Fruit fly (Drosophila melanogaster) whole organism, wandering third instar larva: Measurements from ENCODE around the gene Gyc89Db.
A peak's percentile ranks its signal among the peaks of the same experiment; 100 is the strongest.

Source experiments
- Abd-B ChIP-seq: fragments of >200 bp; optimal IDR thresholded peaks from 2 replicates; lab custom pipeline; 2017; ENCODE audit warnings: missing biosample characterization, missing genetic modification characterization
- CG9705 ChIP-seq: fragments of 200-800 bp; sonication (Bioruptor generic); optimal IDR thresholded peaks from 2 replicates; lab custom pipeline; 2018; ENCODE audit warnings: missing biosample characterization, mild to moderate bottlenecking, missing genetic modification characterization
- CrebA ChIP-seq: fragments of 200-800 bp; sonication (Bioruptor generic); optimal IDR thresholded peaks from 2 replicates; lab custom pipeline; 2016; ENCODE audit warnings: missing biosample characterization, mild to moderate bottlenecking, missing genetic modification characterization, borderline replicate concordance
- Dfd ChIP-seq: fragments of >200 bp; optimal IDR thresholded peaks from 2 replicates; lab custom pipeline; 2017; ENCODE audit warnings: missing biosample characterization, missing genetic modification characterization
- Dif ChIP-seq: fragments of 200-275, 200-300 bp; sonication (Bioruptor generic); optimal IDR thresholded peaks from 2 replicates; lab custom pipeline; 2018; ENCODE audit warnings: missing biosample characterization, missing genetic modification characterization; ENCODE audit not compliant: partially characterized antibody
- HLH106 ChIP-seq: fragments of 200-800 bp; optimal IDR thresholded peaks from 3 replicates; lab custom pipeline; 2019; ENCODE audit warnings: missing biosample characterization, mild to moderate bottlenecking, missing genetic modification characterization, moderate library complexity
- Hnf4 ChIP-seq: fragments of 200-800 bp; sonication (Bioruptor generic); optimal IDR thresholded peaks from 2 replicates; lab custom pipeline; 2016; ENCODE audit warnings: missing biosample characterization, mild to moderate bottlenecking, missing genetic modification characterization
- Hr83 ChIP-seq: fragments of 200-300 bp; sonication (Bioruptor generic); optimal IDR thresholded peaks from 2 replicates; lab custom pipeline; 2016; ENCODE audit warnings: missing biosample characterization, mild to moderate bottlenecking, missing genetic modification characterization, moderate library complexity; ENCODE audit not compliant: poor library complexity, severe bottlenecking
- Jra ChIP-seq: sonication (Bioruptor generic); optimal IDR thresholded peaks from 2 replicates; lab custom pipeline; 2016; ENCODE audit warnings: missing biosample characterization, missing genetic modification characterization
- Mio ChIP-seq: sonication (Bioruptor generic); optimal IDR thresholded peaks from 2 replicates; lab custom pipeline; 2016; ENCODE audit warnings: missing biosample characterization, missing genetic modification characterization
- Myc ChIP-seq: fragments of >200 bp; optimal IDR thresholded peaks from 2 replicates; lab custom pipeline; 2017
- N ChIP-seq: fragments of >200 bp; optimal IDR thresholded peaks from 2 replicates; lab custom pipeline; 2018; ENCODE audit warnings: missing biosample characterization, missing external identifiers, missing genetic modification characterization
- OdsH ChIP-seq: fragments of 200-800 bp; sonication (Bioruptor generic); optimal IDR thresholded peaks from 2 replicates; lab custom pipeline; 2016; ENCODE audit warnings: missing biosample characterization, mild to moderate bottlenecking, missing genetic modification characterization
- Rel ChIP-seq, 2 experiments: fragments of 200-800 bp; sonication (Bioruptor generic) in 1 of 2; optimal IDR thresholded peaks; 2 replicates in 1 of 2; 3 replicates in 1 of 2; lab custom pipeline; 2016 to 2019; ENCODE audit warnings: mild to moderate bottlenecking in 2 of 2, missing biosample characterization in 2 of 2, missing genetic modification characterization in 2 of 2, moderate library complexity in 1 of 2
- Sp1 ChIP-seq: fragments of 200-800 bp; sonication (Bioruptor generic); optimal IDR thresholded peaks from 3 replicates; lab custom pipeline; 2019; ENCODE audit warnings: missing biosample characterization, mild to moderate bottlenecking, missing genetic modification characterization, moderate library complexity
- br ChIP-seq: fragments of 200-800 bp; sonication (Bioruptor generic); optimal IDR thresholded peaks from 2 replicates; lab custom pipeline; 2016; ENCODE audit warnings: missing biosample characterization, missing genetic modification characterization
- dl ChIP-seq, 2 experiments: fragments of 175-275, 200-275 bp in 1 of 2; fragments of 200-275 bp in 1 of 2; sonication (Bioruptor generic); optimal IDR thresholded peaks; lab custom pipeline; 2018; ENCODE audit warnings: mild to moderate bottlenecking in 2 of 2, missing biosample characterization in 2 of 2, missing genetic modification characterization in 2 of 2, moderate library complexity in 2 of 2; ENCODE audit not compliant: partially characterized antibody in 2 of 2, insufficient read depth in 1 of 2
- dmrt93B ChIP-seq: fragments of 200-800 bp; sonication (Bioruptor generic); optimal IDR thresholded peaks from 2 replicates; lab custom pipeline; 2018; ENCODE audit warnings: missing biosample characterization, mild to moderate bottlenecking, missing genetic modification characterization
- dsf ChIP-seq: sonication (Bioruptor generic); optimal IDR thresholded peaks from 2 replicates; lab custom pipeline; 2016; ENCODE audit warnings: missing biosample characterization, missing genetic modification characterization, borderline replicate concordance
- ey ChIP-seq: fragments of 200-800 bp; sonication (Bioruptor generic); optimal IDR thresholded peaks from 2 replicates; lab custom pipeline; 2016; ENCODE audit warnings: missing biosample characterization, missing genetic modification characterization
- foxo ChIP-seq, 2 experiments: fragments of 200-800 bp; sonication (Bioruptor generic); optimal IDR thresholded peaks; 2 replicates in 1 of 2; 3 replicates in 1 of 2; lab custom pipeline; 2016 to 2017; ENCODE audit warnings: missing biosample characterization in 2 of 2, missing genetic modification characterization in 2 of 2
- fru ChIP-seq: fragments of 200-800 bp; sonication (Bioruptor generic); optimal IDR thresholded peaks from 3 replicates; lab custom pipeline; 2016; ENCODE audit warnings: missing biosample characterization, mild to moderate bottlenecking, missing genetic modification characterization
- h ChIP-seq: fragments of 200-800 bp; sonication (Bioruptor generic); optimal IDR thresholded peaks from 3 replicates; lab custom pipeline; 2016; ENCODE audit warnings: missing biosample characterization, mild to moderate bottlenecking, missing genetic modification characterization
- lola ChIP-seq: fragments of >200 bp; optimal IDR thresholded peaks from 2 replicates; lab custom pipeline; 2017; ENCODE audit warnings: missing biosample characterization, missing genetic modification characterization
- psq ChIP-seq: fragments of 200-800 bp; sonication (Bioruptor generic); optimal IDR thresholded peaks from 3 replicates; lab custom pipeline; 2017; ENCODE audit warnings: missing biosample characterization, mild to moderate bottlenecking, missing genetic modification characterization, moderate library complexity
- rgr ChIP-seq: fragments of 200-800 bp; sonication (Bioruptor generic); optimal IDR thresholded peaks from 3 replicates; lab custom pipeline; 2016; ENCODE audit warnings: missing biosample characterization, mild to moderate bottlenecking, missing genetic modification characterization
- sage ChIP-seq: fragments of 200-800 bp; sonication (Bioruptor generic); optimal IDR thresholded peaks from 2 replicates; lab custom pipeline; 2016; ENCODE audit warnings: missing biosample characterization, mild to moderate bottlenecking, missing genetic modification characterization
- sv ChIP-seq: fragments of 200-800 bp; sonication (Bioruptor generic); optimal IDR thresholded peaks from 3 replicates; lab custom pipeline; 2016; ENCODE audit warnings: missing biosample characterization, missing genetic modification characterization
- tai ChIP-seq: sonication (Bioruptor generic); optimal IDR thresholded peaks from 2 replicates; lab custom pipeline; 2016; ENCODE audit warnings: missing biosample characterization, missing genetic modification characterization

The Gyc89Db gene

DNA sequence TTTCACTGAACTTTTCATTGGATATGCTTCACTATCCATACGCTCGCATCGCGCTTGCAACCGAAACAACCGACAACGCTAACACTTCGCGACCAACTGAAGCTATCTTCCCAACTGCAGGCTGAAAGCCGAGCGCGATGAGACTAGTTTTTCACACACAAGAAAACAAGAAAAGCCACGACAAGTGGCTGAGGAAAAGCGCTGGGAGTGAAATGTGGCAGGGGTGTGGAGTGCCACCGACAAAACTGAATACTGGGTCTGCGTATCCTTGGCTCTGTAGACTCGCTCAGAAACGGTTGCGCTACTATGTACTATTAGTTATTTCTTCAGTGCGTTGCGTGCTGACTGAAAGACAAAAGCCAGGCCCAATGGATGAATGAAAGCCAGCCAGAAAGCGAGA, 18.4 kb downstream of the Gyc89Db start, which contains the start of gene Cad89D:
TSS of gene Cad89D (minus strand) at position 101 of the 400 bp plus-strand sequence.
- TF ChIP-seq psq (no peak), foxo (GFP tag; optimal IDR thresholded peaks at IDR 0.05; lab: Kevin White, UChicago) (no peak), lola (no peak), Abd-B (GFP tag; lab: Kevin White, UChicago) (no peak), h (GFP tag; lab: Kevin White, UChicago) (no peak), OdsH (GFP tag; lab: Kevin White, UChicago) (no peak), Dfd (GFP tag; lab: Kevin White, UChicago) (no peak), Jra (GFP tag; lab: Kevin White, UChicago) (no peak)
- TF ChIP-seq, all 38 proteins: peak for 0

DNA sequence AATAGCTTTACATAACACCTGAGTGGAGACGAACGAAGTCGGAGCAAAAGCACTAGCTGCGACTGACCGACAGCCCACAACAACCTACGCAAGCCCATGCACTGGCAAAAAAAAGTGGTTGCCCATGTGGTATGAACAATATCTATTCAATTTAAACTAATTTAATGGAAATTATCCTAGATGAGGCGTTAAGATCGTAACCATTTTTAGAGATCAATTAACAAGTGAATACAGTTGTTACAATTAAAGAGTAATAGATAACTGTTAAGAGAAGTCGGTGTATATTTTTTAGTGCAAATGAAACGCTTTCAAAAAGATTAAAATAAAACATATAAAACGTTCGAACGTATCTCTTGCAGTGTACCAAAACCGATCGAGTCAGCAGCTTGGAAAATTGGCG, 19.3 kb downstream of the Gyc89Db start:
- TF ChIP-seq h (GFP tag; lab: Kevin White, UChicago) (peak; percentile 16), CrebA (GFP tag; lab: Kevin White, UChicago) (no peak), Mio (no peak)

dm6 chr3R:16497379-16497778, 20.5 kb downstream of the Gyc89Db start:
- TF ChIP-seq br (GFP tag; lab: Kevin White, UChicago) (peak; percentile 57), CG9705 (GFP tag; lab: Kevin White, UChicago) (peak; percentile 26), sage (peak; percentile 23), Hr83 (peak; percentile 80), ey (peak; percentile 26), Mio (no peak), HLH106 (tag; lab: Kevin White, UChicago) (peak; percentile 69), dsf (GFP tag; lab: Kevin White, UChicago) (no peak), psq (peak; percentile 63), sv (GFP tag; lab: Kevin White, UChicago) (peak; percentile 66), Myc (lab: Kevin White, UChicago) (peak; percentile 89), tai (no peak), N (no peak), foxo (GFP tag; optimal IDR thresholded peaks at IDR 0.05; lab: Kevin White, UChicago) (peak in 1 of 2 experiments; percentile 80), h (GFP tag; lab: Kevin White, UChicago) (peak; percentile 67), OdsH (GFP tag; lab: Kevin White, UChicago) (peak; percentile 69), dmrt93B (GFP tag; lab: Kevin White, UChicago) (peak; percentile 44), rgr (GFP tag; lab: Kevin White, UChicago) (peak; percentile 74), fru (GFP tag; lab: Kevin White, UChicago) (peak; percentile 66)
- TF ChIP-seq, all 38 proteins: peak for 15

dm6 chr3R:16498859-16499258, 21.9 kb downstream of the Gyc89Db start, which contains the start of gene Gr89a:
Gene Gr89a (minus strand): TSS chr3R:16498959.
- TF ChIP-seq fru (GFP tag; lab: Kevin White, UChicago) (no peak), HLH106 (tag; lab: Kevin White, UChicago) (no peak), ey (no peak), lola (no peak), Sp1 (no peak), OdsH (GFP tag; lab: Kevin White, UChicago) (no peak), N (no peak), psq (no peak), CG9705 (GFP tag; lab: Kevin White, UChicago) (no peak), br (GFP tag; lab: Kevin White, UChicago) (no peak), Rel (GFP tag; optimal IDR thresholded peaks at IDR 0.05; lab: Kevin White, UChicago) (no peak), Rel (tag; optimal IDR thresholded peaks at IDR 0.05; lab: Kevin White, UChicago) (no peak), foxo (GFP tag; optimal IDR thresholded peaks at IDR 0.05; lab: Kevin White, UChicago) (no peak), dl (GFP tag; optimal IDR thresholded peaks at IDR 0.05; lab: Kevin White, UChicago; ENCODE audit: insufficient read depth in 1 of 2, partially characterized antibody in 2 of 2) (no peak), Hnf4 (no peak), Dif (GFP tag; lab: Kevin White, UChicago) (no peak)
